Fruit fly (Drosophila melanogaster): ENCODE measurements around the gene Arfrp1.

Arfrp1 gene

dm6 chrX:9093062-9093461 lies 13.8 kb upstream of the Arfrp1 start:
- TF ChIP-seq CG4496 (GFP tag; IDR thresholded peaks at IDR 0.05) (no peak), CG13204 (GFP tag; optimal IDR thresholded peaks at IDR 0.05) (no peak), CG8301 (tag; optimal IDR thresholded peaks at IDR 0.05) (no peak), CG32121 (GFP tag; IDR thresholded peaks at IDR 0.05) (no peak), Pif1B (GFP tag; optimal IDR thresholded peaks at IDR 0.05) (no peak), CG17806 (tag; optimal IDR thresholded peaks at IDR 0.05) (no peak), CG9948 (tag; optimal IDR thresholded peaks at IDR 0.05) (no peak), rn (GFP tag; IDR thresholded peaks at IDR 0.05) (no peak), CG34367 (tag; optimal IDR thresholded peaks at IDR 0.05) (no peak), Ets98B (GFP tag; IDR thresholded peaks at IDR 0.05) (no peak), Pif1A (GFP tag; optimal IDR thresholded peaks at IDR 0.05) (no peak)

DNA sequence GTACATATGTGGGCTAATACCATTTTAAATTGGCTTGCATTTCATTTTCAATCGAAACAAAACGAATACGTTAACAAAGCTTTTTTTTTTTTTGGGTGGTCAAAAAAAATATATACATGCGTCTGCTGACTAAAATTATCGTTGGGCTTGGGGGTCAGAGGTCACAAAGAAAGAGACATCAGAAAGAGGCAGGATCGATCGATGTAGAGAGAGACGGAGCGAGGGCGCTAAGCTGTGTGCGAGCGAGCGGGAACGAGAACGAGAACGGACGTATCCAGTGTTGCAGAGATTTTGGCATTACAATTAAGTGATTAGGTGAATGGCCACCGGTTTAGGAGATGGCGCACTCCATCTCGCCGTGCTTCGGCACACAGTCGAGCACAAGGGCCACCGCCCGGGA lies 13.0 kb upstream of the Arfrp1 start:
- TF ChIP-seq Pif1A (GFP tag; optimal IDR thresholded peaks at IDR 0.05) = no peak
- TF ChIP-seq CG17806 (tag; optimal IDR thresholded peaks at IDR 0.05) = no peak
- no peak for TF ChIP-seq Pif1B (GFP tag; optimal IDR thresholded peaks at IDR 0.05)
- TF ChIP-seq CG34367 (tag; optimal IDR thresholded peaks at IDR 0.05) = no peak
- TF ChIP-seq Ets98B (GFP tag; IDR thresholded peaks at IDR 0.05) = no peak
- no peak for TF ChIP-seq rn (GFP tag; IDR thresholded peaks at IDR 0.05)
- TF ChIP-seq CG10348 (GFP tag; IDR thresholded peaks at IDR 0.05) = no peak
- TF ChIP-seq CG8301 (tag; optimal IDR thresholded peaks at IDR 0.05) = no peak
- TF ChIP-seq CG4496 (GFP tag; IDR thresholded peaks at IDR 0.05) = no peak
- TF ChIP-seq CG15710 (tag; optimal IDR thresholded peaks at IDR 0.05) = no peak
- TF ChIP-seq EcR (GFP tag; optimal IDR thresholded peaks at IDR 0.05) = no peak

DNA sequence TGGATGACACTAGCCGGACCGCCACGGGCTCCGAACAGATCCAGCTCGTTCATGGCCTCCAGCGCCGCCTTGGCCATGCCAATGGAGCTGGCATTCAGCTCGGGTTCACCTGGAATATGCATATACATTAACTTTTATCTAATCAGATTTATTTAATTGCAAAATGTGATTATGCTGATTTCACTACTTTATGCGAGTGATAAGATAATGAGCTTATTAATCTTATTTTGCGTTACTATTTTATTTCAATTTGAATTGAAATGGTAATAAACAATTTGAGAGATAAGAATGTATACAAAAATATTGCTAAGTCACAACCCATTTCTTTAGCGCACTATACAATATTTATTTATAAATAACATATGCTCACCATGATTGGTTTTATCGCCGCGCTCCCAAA lies 4.7 kb upstream of the Arfrp1 start:
- no peak for TF ChIP-seq CG13204 (GFP tag; optimal IDR thresholded peaks at IDR 0.05)

DNA sequence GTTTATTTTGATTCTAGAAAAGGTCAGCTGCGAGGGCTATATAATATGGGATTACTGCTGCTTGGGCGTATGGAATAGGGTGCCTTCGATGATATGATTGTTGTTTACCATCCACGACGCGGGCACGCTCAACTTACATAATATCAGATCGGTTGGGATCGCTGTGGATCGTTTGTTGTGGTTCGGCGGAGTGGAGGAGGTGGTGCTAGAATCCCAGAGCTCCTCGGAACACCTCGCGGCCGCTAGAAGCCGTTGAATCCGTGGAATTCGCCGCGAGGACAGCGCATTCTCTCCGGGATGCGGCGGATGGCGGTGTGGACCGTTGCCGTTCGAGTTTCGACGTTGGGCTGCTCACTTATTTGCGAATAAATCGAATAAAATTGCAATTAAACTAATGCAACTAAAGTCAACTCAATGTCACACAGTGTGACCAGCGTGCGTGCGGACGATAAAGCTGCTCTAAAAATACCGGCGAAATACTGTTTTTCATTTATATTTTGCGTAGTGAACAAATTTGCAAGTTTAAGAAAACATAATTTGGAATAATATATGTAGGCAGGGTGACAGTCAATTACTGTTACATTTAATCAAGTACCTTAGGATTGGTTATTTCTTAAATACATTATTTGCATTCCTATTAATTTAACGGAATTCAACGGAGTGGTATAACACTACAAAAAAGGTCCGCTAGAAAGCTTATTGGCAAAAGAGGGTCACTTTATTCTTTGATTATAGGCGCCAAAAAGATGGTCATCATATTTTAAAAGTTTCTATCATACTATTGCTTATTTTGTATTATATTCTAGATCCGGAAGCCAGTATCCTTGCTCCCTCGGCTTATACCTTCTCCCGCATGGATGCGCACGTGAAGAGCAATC lies 3.3 kb upstream of the Arfrp1 start, which contains the start of gene CG7766:
Gene CG7766, minus strand, starts transcription at position 432 of the 878 bp plus-strand sequence.
- TF ChIP-seq D1 (tag; optimal IDR thresholded peaks at IDR 0.05) (no peak), Snoo (tag; optimal IDR thresholded peaks at IDR 0.05) (no peak), EcR (GFP tag; optimal IDR thresholded peaks at IDR 0.05) (no peak), CG17806 (tag; optimal IDR thresholded peaks at IDR 0.05) (no peak), CG10348 (GFP tag; IDR thresholded peaks at IDR 0.05) (no peak), gl (tag; optimal IDR thresholded peaks at IDR 0.05) (no peak)

DNA sequence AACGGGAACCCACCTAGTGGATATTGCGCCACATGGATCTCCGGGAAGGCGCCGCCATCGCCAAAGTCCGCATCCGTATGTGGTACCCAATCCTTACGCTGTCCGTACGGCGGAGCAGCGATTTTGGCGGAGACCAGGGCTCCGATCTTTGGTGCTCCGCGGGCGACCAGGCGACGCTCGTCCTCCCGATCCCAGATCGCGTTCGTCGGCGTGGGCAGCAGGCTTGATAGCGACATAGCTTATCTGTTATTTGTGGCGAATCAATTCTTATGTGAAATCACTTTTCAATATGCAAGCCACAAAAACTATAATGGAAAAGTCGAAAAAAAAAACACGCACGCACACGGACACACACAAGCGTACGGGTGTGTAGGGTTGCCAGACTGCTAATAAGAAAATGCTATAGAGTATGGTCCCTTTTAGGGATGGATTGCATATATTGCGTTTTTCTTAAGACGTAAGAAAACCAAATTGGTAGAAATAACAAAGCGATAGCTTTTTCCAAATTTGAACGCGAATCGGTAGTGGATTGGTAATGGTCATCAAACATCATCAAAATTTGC lies 576 bp upstream of the Arfrp1 start, which contains the start of gene Bx42:
Gene Bx42, minus strand, starts transcription at position 393 of the 563 bp plus-strand sequence.
- no peak for TF ChIP-seq Pif1B (GFP tag; optimal IDR thresholded peaks at IDR 0.05)
- TF ChIP-seq CG4496 (GFP tag; IDR thresholded peaks at IDR 0.05) = peak; percentile 28; the same call in 1 of the 3 replicates
- TF ChIP-seq D1 (tag; optimal IDR thresholded peaks at IDR 0.05) = no peak
- TF ChIP-seq CG12605 (GFP tag; IDR thresholded peaks at IDR 0.05) = no peak

DNA sequence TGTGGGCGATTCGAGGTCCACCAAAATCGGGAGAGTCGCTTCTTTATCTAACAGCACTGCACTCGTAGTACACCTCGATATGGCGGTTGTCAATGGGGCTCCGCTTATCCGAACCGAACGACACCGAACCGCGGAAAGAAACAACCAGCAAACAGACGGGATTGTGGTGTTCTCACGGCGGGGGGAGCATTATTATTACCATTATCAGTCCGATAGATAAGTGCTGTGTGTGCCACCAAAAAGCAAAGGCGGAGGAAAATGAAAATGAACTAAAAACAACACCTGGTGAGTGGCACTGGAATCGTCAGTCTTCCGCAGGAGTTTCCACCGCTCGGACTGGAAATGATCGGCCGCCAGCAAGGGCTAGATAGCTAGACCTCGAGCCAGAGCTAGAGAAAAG lies 1.5 kb downstream of the Arfrp1 start, which contains the start of gene AP-1gamma:
Gene AP-1gamma, plus strand, starts transcription at position 305 of the 400 bp plus-strand sequence.
- TF ChIP-seq EcR (GFP tag; optimal IDR thresholded peaks at IDR 0.05) (no peak), Pif1B (GFP tag; optimal IDR thresholded peaks at IDR 0.05) (no peak), CG10348 (GFP tag; IDR thresholded peaks at IDR 0.05) (no peak), Ets98B (GFP tag; IDR thresholded peaks at IDR 0.05) (no peak), CG15710 (tag; optimal IDR thresholded peaks at IDR 0.05) (no peak), CG17806 (tag; optimal IDR thresholded peaks at IDR 0.05) (no peak), CG14655 (GFP tag; optimal IDR thresholded peaks at IDR 0.05) (no peak), CG32121 (GFP tag; IDR thresholded peaks at IDR 0.05) (no peak), CG34367 (tag; optimal IDR thresholded peaks at IDR 0.05) (no peak), rn (GFP tag; IDR thresholded peaks at IDR 0.05) (no peak), gl (tag; optimal IDR thresholded peaks at IDR 0.05) (no peak), CG4496 (GFP tag; IDR thresholded peaks at IDR 0.05) (no peak), CG8159 (tag; optimal IDR thresholded peaks at IDR 0.05) (no peak), CG12605 (GFP tag; IDR thresholded peaks at IDR 0.05) (no peak), D1 (tag; optimal IDR thresholded peaks at IDR 0.05) (no peak), CG13204 (GFP tag; optimal IDR thresholded peaks at IDR 0.05) (no peak), Snoo (tag; optimal IDR thresholded peaks at IDR 0.05) (no peak), CG8301 (tag; optimal IDR thresholded peaks at IDR 0.05) (no peak), fd96Ca (GFP tag; IDR thresholded peaks at IDR 0.05) (no peak)

All from whole organism, pupa.